Fruit fly (Drosophila melanogaster) whole organism, embryonic: ENCODE data around the gene Slmap.
A peak's percentile ranks its signal among the peaks of the same experiment; 100 is the strongest.

Source experiments
- Adf1 ChIP-seq: fragments of 200-800 bp; sonication (Bioruptor generic); IDR thresholded peaks from 2 replicates; pipeline ENCODE4 v1.3.6; 2022; ENCODE audit warnings: missing biosample characterization, missing genetic modification characterization
- Bdp1 ChIP-seq: fragments of 200-800 bp; sonication (Bioruptor generic); optimal IDR thresholded peaks from 3 replicates; lab custom pipeline; 2016; ENCODE audit warnings: missing biosample characterization, missing genetic modification characterization
- CG10267 ChIP-seq: fragments of 200-800 bp; sonication (Bioruptor generic); optimal IDR thresholded peaks from 2 replicates; lab custom pipeline; 2018; ENCODE audit warnings: missing biosample characterization, mild to moderate bottlenecking, missing genetic modification characterization, moderate library complexity
- CG10565 ChIP-seq: fragments of 200-800 bp; sonication (Bioruptor generic); optimal IDR thresholded peaks from 3 replicates; lab custom pipeline; 2016; ENCODE audit warnings: missing biosample characterization, mild to moderate bottlenecking, missing genetic modification characterization
- CG11398 ChIP-seq: fragments of 200-800 bp; sonication (Bioruptor generic); optimal IDR thresholded peaks from 2 replicates; lab custom pipeline; 2016; ENCODE audit warnings: missing biosample characterization, missing genetic modification characterization
- CG11695 ChIP-seq: fragments of 200-800 bp; sonication (Bioruptor generic); IDR thresholded peaks from 3 replicates; pipeline ENCODE4 v1.3.6; 2022; ENCODE audit warnings: missing biosample characterization, missing genetic modification characterization
- CG11723 ChIP-seq: fragments of 200-800 bp; sonication (Bioruptor generic); optimal IDR thresholded peaks from 2 replicates; lab custom pipeline; 2017; ENCODE audit warnings: missing biosample characterization, mild to moderate bottlenecking, missing genetic modification characterization
- CG13296 ChIP-seq: fragments of 200-800 bp; sonication (Bioruptor generic); optimal IDR thresholded peaks from 3 replicates; lab custom pipeline; 2018; ENCODE audit warnings: missing biosample characterization, mild to moderate bottlenecking, missing genetic modification characterization
- CG14860 ChIP-seq: fragments of 200-800 bp; sonication (Bioruptor generic); IDR thresholded peaks from 3 replicates; pipeline ENCODE4 v1.3.6; 2022; ENCODE audit warnings: missing biosample characterization, missing genetic modification characterization; ENCODE audit not compliant: partially characterized antibody
- CG15073 ChIP-seq: fragments of 200-800 bp; sonication (Bioruptor generic); optimal IDR thresholded peaks from 2 replicates; lab custom pipeline; 2016; ENCODE audit warnings: missing biosample characterization, missing genetic modification characterization
- CG15601 ChIP-seq: fragments of 200-800 bp; sonication (Bioruptor generic); optimal IDR thresholded peaks from 3 replicates; lab custom pipeline; 2019; ENCODE audit warnings: missing biosample characterization, mild to moderate bottlenecking, missing genetic modification characterization, moderate library complexity
- CG1603 ChIP-seq: fragments of 200-800 bp; sonication (Bioruptor generic); optimal IDR thresholded peaks from 2 replicates; lab custom pipeline; 2019; ENCODE audit warnings: missing biosample characterization, mild to moderate bottlenecking, missing genetic modification characterization, moderate library complexity
- CG17612 ChIP-seq: fragments of 200-800 bp; sonication (Bioruptor generic); IDR thresholded peaks from 2 replicates; pipeline ENCODE4 v1.3.6; 2022; ENCODE audit warnings: missing biosample characterization, missing genetic modification characterization
- CG2875 ChIP-seq: fragments of 200-800 bp; sonication (Bioruptor generic); optimal IDR thresholded peaks from 2 replicates; lab custom pipeline; 2017; ENCODE audit warnings: missing biosample characterization, mild to moderate bottlenecking, missing genetic modification characterization, missing genetic modification reagents
- CG3838 ChIP-seq: fragments of 200-800 bp; sonication (Bioruptor generic); optimal IDR thresholded peaks from 3 replicates; lab custom pipeline; 2016; ENCODE audit warnings: missing biosample characterization, missing genetic modification characterization
- CG4282 ChIP-seq: fragments of 200-800 bp; sonication (Bioruptor generic); optimal IDR thresholded peaks from 2 replicates; lab custom pipeline; 2016; ENCODE audit warnings: missing biosample characterization, missing genetic modification characterization
- CG4730 ChIP-seq: fragments of 200-800 bp; sonication (Bioruptor generic); IDR thresholded peaks from 2 replicates; pipeline ENCODE4 v1.3.6; 2022; ENCODE audit warnings: missing biosample characterization, missing genetic modification characterization
- CG4820 ChIP-seq: fragments of 200-800 bp; sonication (Bioruptor generic); optimal IDR thresholded peaks from 3 replicates; lab custom pipeline; 2016; ENCODE audit warnings: missing biosample characterization, missing genetic modification characterization
- CG6175 ChIP-seq: fragments of 200-800 bp; sonication (Bioruptor generic); IDR thresholded peaks from 3 replicates; pipeline ENCODE4 v1.3.6; 2022; ENCODE audit warnings: missing biosample characterization, missing genetic modification characterization
- CG6254 ChIP-seq: fragments of 200-800 bp; sonication (Bioruptor generic); optimal IDR thresholded peaks from 3 replicates; lab custom pipeline; 2017; ENCODE audit warnings: mild to moderate bottlenecking, missing biosample characterization, missing genetic modification reagents, missing genetic modification characterization
- CG7963 ChIP-seq: fragments of 200-800 bp; sonication (Bioruptor generic); IDR thresholded peaks from 3 replicates; pipeline ENCODE4 v1.3.6; 2022; ENCODE audit warnings: missing biosample characterization, missing genetic modification characterization; ENCODE audit not compliant: partially characterized antibody
- CG8089 ChIP-seq: fragments of 200-800 bp; sonication (Bioruptor generic); optimal IDR thresholded peaks from 3 replicates; lab custom pipeline; 2016; ENCODE audit warnings: missing biosample characterization, missing genetic modification characterization
- CG8944 ChIP-seq: fragments of 200-800 bp; sonication (Bioruptor generic); optimal IDR thresholded peaks from 3 replicates; lab custom pipeline; 2016; ENCODE audit warnings: missing biosample characterization, missing genetic modification characterization
- CG9817 ChIP-seq: fragments of 200-800 bp; sonication (Bioruptor generic); optimal IDR thresholded peaks from 2 replicates; lab custom pipeline; 2018; ENCODE audit warnings: missing biosample characterization, mild to moderate bottlenecking, missing genetic modification characterization, moderate library complexity
- Dek ChIP-seq: fragments of 200-800 bp; sonication (Bioruptor generic); optimal IDR thresholded peaks from 3 replicates; lab custom pipeline; 2019; ENCODE audit warnings: missing biosample characterization, mild to moderate bottlenecking, missing genetic modification characterization, moderate library complexity
- GATAe ChIP-seq: fragments of 200-800 bp; sonication (Bioruptor generic); conservative IDR thresholded peaks from 2 replicates; pipeline ENCODE4 v1.3.6; 2022; ENCODE audit warnings: missing biosample characterization, missing genetic modification characterization
- Gug ChIP-seq: fragments of 200-800 bp; sonication (Bioruptor generic); IDR thresholded peaks from 4 replicates; pipeline ENCODE4 v1.3.6; 2022; ENCODE audit warnings: missing biosample characterization, missing genetic modification characterization
- H15 ChIP-seq: fragments of 200-800 bp; sonication (Bioruptor generic); IDR thresholded peaks from 3 replicates; pipeline ENCODE4 v1.3.6; 2022; ENCODE audit warnings: missing biosample characterization, missing genetic modification characterization
- Hr39 ChIP-seq: fragments of >200 bp; optimal IDR thresholded peaks from 2 replicates; lab custom pipeline; 2017
- Lhr ChIP-seq: fragments of 200-800 bp; sonication (Bioruptor generic); optimal IDR thresholded peaks from 3 replicates; lab custom pipeline; 2017; ENCODE audit warnings: mild to moderate bottlenecking, missing biosample characterization, missing genetic modification reagents, missing genetic modification characterization
- MESR4 ChIP-seq: fragments of 200-800 bp; sonication (Bioruptor generic); optimal IDR thresholded peaks from 2 replicates; lab custom pipeline; 2018; ENCODE audit warnings: missing biosample characterization, mild to moderate bottlenecking, missing genetic modification characterization, moderate library complexity
- Meics ChIP-seq: fragments of 200-800 bp; sonication (Bioruptor generic); optimal IDR thresholded peaks from 2 replicates; lab custom pipeline; 2017; ENCODE audit warnings: missing biosample characterization, mild to moderate bottlenecking, missing genetic modification characterization
- Mes4 ChIP-seq: fragments of 200-800 bp; sonication (Bioruptor generic); optimal IDR thresholded peaks from 2 replicates; lab custom pipeline; 2016; ENCODE audit warnings: missing biosample characterization, missing genetic modification characterization
- Nf-YB ChIP-seq: fragments of 200-800 bp; sonication (Bioruptor generic); optimal IDR thresholded peaks from 3 replicates; lab custom pipeline; 2019; ENCODE audit warnings: missing biosample characterization, mild to moderate bottlenecking, missing genetic modification characterization, moderate library complexity
- Optix ChIP-seq: fragments of 200-800 bp; sonication (Bioruptor generic); IDR thresholded peaks from 3 replicates; pipeline ENCODE4 v1.3.6; 2022; ENCODE audit warnings: missing biosample characterization, missing genetic modification characterization
- Rfx ChIP-seq: fragments of 200-800 bp; sonication (Bioruptor generic); IDR thresholded peaks from 2 replicates; pipeline ENCODE4 v1.3.6; 2022; ENCODE audit warnings: missing biosample characterization, missing genetic modification characterization
- Sox100B ChIP-seq: fragments of 200-800 bp; sonication (Bioruptor generic); optimal IDR thresholded peaks from 3 replicates; lab custom pipeline; 2018; ENCODE audit warnings: missing biosample characterization, mild to moderate bottlenecking, missing genetic modification characterization
- Stat92E ChIP-seq, 3 experiments: fragments of >200 bp in 2 of 3; fragments of 200-800 bp in 1 of 3; sonication (Bioruptor generic) in 1 of 3; optimal IDR thresholded peaks; 2 replicates each; lab custom pipeline; 2017 to 2019; ENCODE audit warnings: missing biosample characterization in 3 of 3, missing genetic modification characterization in 3 of 3, mild to moderate bottlenecking in 1 of 3, moderate library complexity in 1 of 3
- chn ChIP-seq: fragments of 200-800 bp; sonication (Bioruptor generic); optimal IDR thresholded peaks from 2 replicates; lab custom pipeline; 2016; ENCODE audit warnings: missing biosample characterization, missing genetic modification characterization
- ci ChIP-seq: fragments of 200-800 bp; sonication (Bioruptor generic); IDR thresholded peaks from 3 replicates; pipeline ENCODE4 v1.3.6; 2022; ENCODE audit warnings: missing biosample characterization, missing genetic modification characterization
- crc ChIP-seq: fragments of 200-800 bp; sonication (Bioruptor generic); optimal IDR thresholded peaks from 2 replicates; lab custom pipeline; 2016; ENCODE audit warnings: missing biosample characterization, missing genetic modification characterization
- cwo ChIP-seq: fragments of 200-800 bp; sonication (Bioruptor generic); optimal IDR thresholded peaks from 3 replicates; lab custom pipeline; 2017; ENCODE audit warnings: missing biosample characterization, missing genetic modification characterization, mild to moderate bottlenecking, moderate library complexity, missing genetic modification reagents
- jing ChIP-seq: fragments of 200-800 bp; sonication (Bioruptor generic); optimal IDR thresholded peaks from 2 replicates; lab custom pipeline; 2018; ENCODE audit warnings: missing biosample characterization, mild to moderate bottlenecking, missing genetic modification characterization
- kay ChIP-seq: fragments of 200-800 bp; sonication (Bioruptor generic); optimal IDR thresholded peaks from 2 replicates; lab custom pipeline; 2016; ENCODE audit warnings: missing biosample characterization, missing genetic modification characterization
- nmo ChIP-seq: fragments of 200-800 bp; sonication (Bioruptor generic); optimal IDR thresholded peaks from 2 replicates; lab custom pipeline; 2018; ENCODE audit warnings: missing biosample characterization, mild to moderate bottlenecking, missing genetic modification characterization, moderate library complexity
- pho ChIP-seq: fragments of 200-800 bp; sonication (Bioruptor generic); optimal IDR thresholded peaks from 2 replicates; lab custom pipeline; 2016; ENCODE audit warnings: missing biosample characterization, missing genetic modification characterization
- phol ChIP-seq: fragments of 200-800 bp; sonication (Bioruptor generic); optimal IDR thresholded peaks from 3 replicates; lab custom pipeline; 2018; ENCODE audit warnings: missing biosample characterization, mild to moderate bottlenecking, missing genetic modification characterization, moderate library complexity
- pita ChIP-seq: fragments of 200-800 bp; sonication (Bioruptor generic); optimal IDR thresholded peaks from 2 replicates; lab custom pipeline; 2017; ENCODE audit warnings: missing biosample characterization, mild to moderate bottlenecking, missing genetic modification characterization
- sd ChIP-seq: fragments of 200-800 bp; sonication (Bioruptor generic); optimal IDR thresholded peaks from 3 replicates; lab custom pipeline; 2018; ENCODE audit warnings: missing biosample characterization, mild to moderate bottlenecking, missing genetic modification characterization, moderate library complexity
- sisA ChIP-seq: fragments of 200-800 bp; sonication (Bioruptor generic); IDR thresholded peaks from 2 replicates; pipeline ENCODE4 v1.3.6; 2022; ENCODE audit warnings: missing biosample characterization, missing genetic modification characterization

Gene Slmap

dm6 chr2L:22537368-22537767 is 41.5 kb upstream of the Slmap start, which contains the start of gene CG17490:
Gene CG17490 (plus strand): TSS chr2L:22537668.
- TF ChIP-seq Dek: no peak
- no peak for TF ChIP-seq Stat92E (GFP tag; optimal IDR thresholded peaks at IDR 0.05; lab: Kevin White, UChicago)
- no peak for TF ChIP-seq CG4730 (GFP tag; lab: Robert Waterston, UW)
- TF ChIP-seq ci (GFP tag; lab: Robert Waterston, UW): no peak
- TF ChIP-seq CG3838 (GFP tag; lab: Kevin White, UChicago): no peak
- TF ChIP-seq Gug: no peak
- TF ChIP-seq nmo (GFP tag; lab: Kevin White, UChicago): no peak
- no peak for TF ChIP-seq CG4282 (GFP tag; lab: Kevin White, UChicago)
- TF ChIP-seq Rfx (GFP tag; lab: Robert Waterston, UW): no peak
- TF ChIP-seq cwo (GFP tag; lab: Kevin White, UChicago): no peak
- TF ChIP-seq Hr39 (lab: Kevin White, UChicago): no peak
- TF ChIP-seq Adf1: no peak
- TF ChIP-seq CG13296 (GFP tag; lab: Kevin White, UChicago): no peak

dm6 chr2L:22537940-22538657 is 40.8 kb upstream of the Slmap start:
- no peak for TF ChIP-seq CG11695 (GFP tag; lab: Robert Waterston, UW)
- TF ChIP-seq CG6175 (GFP tag; lab: Robert Waterston, UW): no peak
- no peak for TF ChIP-seq jing (GFP tag; lab: Kevin White, UChicago)
- TF ChIP-seq CG1603 (tag; lab: Kevin White, UChicago): peak; percentile 99
- TF ChIP-seq kay (GFP tag; lab: Kevin White, UChicago): no peak
- no peak for TF ChIP-seq CG10267 (tag; lab: Kevin White, UChicago)
- TF ChIP-seq CG15073 (GFP tag; lab: Kevin White, UChicago): no peak
- TF ChIP-seq Meics (GFP tag; lab: Kevin White, UChicago): no peak
- TF ChIP-seq Lhr: peak; percentile 33
- peak; percentile 3 for TF ChIP-seq CG9817 (tag; lab: Kevin White, UChicago)
- no peak for TF ChIP-seq CG14860 (GFP tag; lab: Robert Waterston, UW)
- no peak for TF ChIP-seq Optix (GFP tag; lab: Robert Waterston, UW)
- TF ChIP-seq CG7963 (GFP tag; lab: Robert Waterston, UW): no peak
- no peak for TF ChIP-seq sd (tag; lab: Kevin White, UChicago)
- TF ChIP-seq H15 (GFP tag; lab: Robert Waterston, UW): no peak
- no peak for TF ChIP-seq crc (GFP tag; lab: Kevin White, UChicago)
- TF ChIP-seq CG4820 (GFP tag; lab: Kevin White, UChicago): no peak
- no peak for TF ChIP-seq Sox100B (GFP tag; lab: Kevin White, UChicago)
- TF ChIP-seq CG11398 (GFP tag; lab: Kevin White, UChicago): no peak
- TF ChIP-seq CG2875 (GFP tag; lab: Kevin White, UChicago): no peak
- TF ChIP-seq CG15601 (tag; lab: Kevin White, UChicago): no peak
- TF ChIP-seq Bdp1 (GFP tag; lab: Kevin White, UChicago): no peak
- no peak for TF ChIP-seq CG10565 (GFP tag; lab: Kevin White, UChicago)
- no peak for TF ChIP-seq sisA (GFP tag; lab: Robert Waterston, UW)
- TF ChIP-seq pho (GFP tag; lab: Kevin White, UChicago): no peak
- TF ChIP-seq Nf-YB (GFP tag; lab: Kevin White, UChicago): no peak
- no peak for TF ChIP-seq Mes4 (GFP tag; lab: Kevin White, UChicago)
- TF ChIP-seq MESR4: peak; percentile 76
- TF ChIP-seq CG8944 (GFP tag; lab: Kevin White, UChicago): no peak
- no peak for TF ChIP-seq CG6254 (GFP tag; lab: Kevin White, UChicago)
- TF ChIP-seq phol: peak; percentile 30
- TF ChIP-seq CG8089: peak; percentile 74
- TF ChIP-seq pita: no peak
- peak; percentile 89 for TF ChIP-seq CG11723 (GFP tag; lab: Kevin White, UChicago)
- no peak for TF ChIP-seq chn (GFP tag; lab: Kevin White, UChicago)
- no peak for TF ChIP-seq GATAe (GFP tag; lab: Robert Waterston, UW)
- no peak for TF ChIP-seq CG17612
